Worm (Caenorhabditis elegans) whole organism, L2 larva: ENCODE results near the gene actl-1.

Experiments
- F13H6.1 ChIP-seq: sonication (generic microtip); optimal IDR thresholded peaks from 2 replicates; lab custom pipeline; 2016; ENCODE audit warnings: missing genetic modification characterization, missing compliant biosample characterization
- R02D3.7 ChIP-seq: fragments of 150-350 bp; optimal IDR thresholded peaks from 2 replicates; lab custom pipeline; 2014; ENCODE audit warnings: missing biosample characterization, missing genetic modification characterization
- Y55F3AM.14 ChIP-seq: fragments of 200-800 bp; sonication (Bioruptor generic); optimal IDR thresholded peaks from 2 replicates; lab custom pipeline; 2018; ENCODE audit warnings: mild to moderate bottlenecking, missing genetic modification characterization, missing compliant biosample characterization
- blmp-1 ChIP-seq: sonication (generic microtip); optimal IDR thresholded peaks from 2 replicates; lab custom pipeline; 2017; ENCODE audit warnings: missing genetic modification characterization, mild to moderate bottlenecking, missing compliant biosample characterization, antibody characterized with exemption, moderate library complexity; ENCODE audit not compliant: insufficient read depth
- ceh-16 ChIP-seq: fragments of 150-350 bp; optimal IDR thresholded peaks from 2 replicates; lab custom pipeline; 2014; ENCODE audit warnings: missing biosample characterization, missing genetic modification characterization
- crh-2 ChIP-seq: sonication (generic microtip); optimal IDR thresholded peaks from 2 replicates; lab custom pipeline; 2017; ENCODE audit warnings: missing biosample characterization, missing genetic modification characterization
- egl-27 ChIP-seq: sonication (generic microtip); optimal IDR thresholded peaks from 3 replicates; lab custom pipeline; 2017; ENCODE audit warnings: missing biosample characterization, missing genetic modification reagents, missing genetic modification characterization
- fos-1 ChIP-seq: fragments of 150-350 bp; optimal IDR thresholded peaks from 2 replicates; lab custom pipeline; 2014; ENCODE audit warnings: missing biosample characterization, missing genetic modification characterization
- gmeb-1 ChIP-seq: fragments of 150-350 bp; optimal IDR thresholded peaks from 2 replicates; lab custom pipeline; 2014; ENCODE audit warnings: missing biosample characterization, missing genetic modification characterization
- mab-5 ChIP-seq: fragments of 150-350 bp; optimal IDR thresholded peaks from 2 replicates; lab custom pipeline; 2014; ENCODE audit warnings: missing biosample characterization, missing genetic modification characterization
- mdl-1 ChIP-seq, 2 experiments: fragments of 150-350 bp in 1 of 2; sonication (generic microtip) in 1 of 2; optimal IDR thresholded peaks; 2 replicates each; lab custom pipeline; 2017; ENCODE audit warnings: missing biosample characterization in 2 of 2, missing genetic modification characterization in 2 of 2
- nhr-129 ChIP-seq: fragments of 150-350 bp; optimal IDR thresholded peaks from 2 replicates; lab custom pipeline; 2014; ENCODE audit warnings: missing biosample characterization, missing genetic modification characterization
- nhr-21 ChIP-seq: fragments of 150-350 bp; optimal IDR thresholded peaks from 2 replicates; lab custom pipeline; 2014; ENCODE audit warnings: missing biosample characterization, missing genetic modification characterization
- nhr-237 ChIP-seq: fragments of 150-350 bp; optimal IDR thresholded peaks from 2 replicates; lab custom pipeline; 2014; ENCODE audit warnings: missing biosample characterization, missing genetic modification characterization
- nhr-25 ChIP-seq: fragments of 150-350 bp; sonication (generic microtip); optimal IDR thresholded peaks from 3 replicates; lab custom pipeline; 2014; ENCODE audit warnings: missing biosample characterization, missing genetic modification characterization
- nhr-6 ChIP-seq: fragments of 150-350 bp; optimal IDR thresholded peaks from 2 replicates; lab custom pipeline; 2014; ENCODE audit warnings: missing biosample characterization, missing genetic modification characterization
- sma-3 ChIP-seq: sonication (generic microtip); optimal IDR thresholded peaks from 2 replicates; lab custom pipeline; 2016; ENCODE audit warnings: missing genetic modification reagents, missing genetic modification characterization, missing compliant biosample characterization
- sma-9 ChIP-seq, 2 experiments: fragments of 150-350 bp in 1 of 2; sonication (generic microtip) in 1 of 2; optimal IDR thresholded peaks; 2 replicates each; lab custom pipeline; 2014 to 2016; ENCODE audit warnings: missing genetic modification characterization in 2 of 2, mild to moderate bottlenecking in 1 of 2, missing biosample characterization in 1 of 2, missing compliant biosample characterization in 1 of 2, missing genetic modification reagents in 1 of 2, moderate library complexity in 1 of 2
- ztf-4 ChIP-seq: fragments of 150-350 bp; optimal IDR thresholded peaks from 2 replicates; lab custom pipeline; 2014; ENCODE audit warnings: missing biosample characterization, missing genetic modification characterization

The actl-1 gene

ce11 chrX:6448866-6449400, 50.7 kb downstream of the actl-1 start, which contains the start of gene fah-1:
TSS of gene fah-1 (minus strand) at chrX:6448916.
- TF ChIP-seq sma-9 (GFP tag; optimal IDR thresholded peaks at IDR 0.05; lab: Kevin White, UChicago) = peak; percentile 86
- no peak for TF ChIP-seq sma-9 (tag; optimal IDR thresholded peaks at IDR 0.05; lab: Kevin White, UChicago)
- TF ChIP-seq nhr-25 = peak; percentile 75
- TF ChIP-seq nhr-129 (tag; lab: Kevin White, UChicago) = peak; percentile 60
- peak; percentile 89 for TF ChIP-seq sma-3
- peak; percentile 51 for TF ChIP-seq crh-2 (tag; lab: Kevin White, UChicago)
- peak; percentile 38 for TF ChIP-seq ztf-4 (tag; lab: Kevin White, UChicago)
- peak; percentile 58 for TF ChIP-seq nhr-21 (tag; lab: Kevin White, UChicago)
- TF ChIP-seq fos-1 (tag; lab: Kevin White, UChicago) = peak; percentile 43
- TF ChIP-seq mab-5 (tag; lab: Kevin White, UChicago) = no peak
- TF ChIP-seq gmeb-1 (tag; lab: Kevin White, UChicago) = peak; percentile 51
- peak; percentile 33 for TF ChIP-seq nhr-6 (tag; lab: Kevin White, UChicago)
- TF ChIP-seq ceh-16 = no peak
- peak; percentile 34 for TF ChIP-seq blmp-1 (tag; lab: Kevin White, UChicago)
- TF ChIP-seq R02D3.7 (tag; lab: Kevin White, UChicago) = no peak
- TF ChIP-seq egl-27 (tag; lab: Kevin White, UChicago) = peak; percentile 56
- TF ChIP-seq Y55F3AM.14 (GFP tag; lab: Kevin White, UChicago) = peak; percentile 54
- TF ChIP-seq nhr-237 = no peak
- peak; percentile 32 for TF ChIP-seq F13H6.1 (tag; lab: Kevin White, UChicago)
- peak in 1 of 2 experiments; percentile 33 for TF ChIP-seq mdl-1 (tag; optimal IDR thresholded peaks at IDR 0.05; lab: Kevin White, UChicago)
